Fruit fly (Drosophila melanogaster): ENCODE results near the gene zfh1.

zfh1 gene

dm6 chr3R:30817246-30817645 lies 51.5 kb downstream of the zfh1 start (continued):
- TF ChIP-seq cg (GFP tag; optimal IDR thresholded peaks at IDR 0.05) (no peak), CG9727 (GFP tag; optimal IDR thresholded peaks at IDR 0.05) (peak; percentile 87), gsb-n (tag; optimal IDR thresholded peaks at IDR 0.05) (peak; percentile 92), CG32767 (GFP tag; IDR thresholded peaks at IDR 0.05) (peak; percentile 62), CG10147 (GFP tag; optimal IDR thresholded peaks at IDR 0.05) (peak; percentile 59), yki (optimal IDR thresholded peaks at IDR 0.05) (no peak), schlank (tag; optimal IDR thresholded peaks at IDR 0.05) (peak; percentile 24), wek (GFP tag; optimal IDR thresholded peaks at IDR 0.05) (peak; percentile 42), CG9437 (GFP tag; optimal IDR thresholded peaks at IDR 0.05) (peak; percentile 77), Hand (GFP tag; optimal IDR thresholded peaks at IDR 0.05) (peak; percentile 74), CG2889 (GFP tag; IDR thresholded peaks at IDR 0.05) (peak; percentile 52; the same call in 1 of the 3 replicates), pros (GFP tag; optimal IDR thresholded peaks at IDR 0.05) (peak; percentile 35), Poxn (GFP tag; IDR thresholded peaks at IDR 0.05) (no peak), Gug (GFP tag; IDR thresholded peaks at IDR 0.05) (peak; percentile 49; the same call in 2 of the 4 replicates), Mrtf (GFP tag; IDR thresholded peaks at IDR 0.05) (peak; percentile 58; the same call in 1 of the 3 replicates), CG2712 (tag; optimal IDR thresholded peaks at IDR 0.05) (peak; percentile 91), CG10565 (GFP tag; optimal IDR thresholded peaks at IDR 0.05) (no peak), peb (GFP tag; IDR thresholded peaks at IDR 0.05) (peak; percentile 63; the same call in 1 of the 2 replicates), CG10274 (GFP tag; optimal IDR thresholded peaks at IDR 0.05) (peak; percentile 40), z (GFP tag; IDR thresholded peaks at IDR 0.05) (peak; percentile 59; the same call in 1 of the 3 replicates), CG2199 (GFP tag; IDR thresholded peaks at IDR 0.05) (0 out of 3 replicates have a peak, but pooled peaks have one; percentile 62), Hey (tag; optimal IDR thresholded peaks at IDR 0.05) (no peak), fu2 (GFP tag; optimal IDR thresholded peaks at IDR 0.05) (peak; percentile 60), CG6689 (GFP tag; IDR thresholded peaks at IDR 0.05) (peak; percentile 69), Jarid2 (GFP tag; optimal IDR thresholded peaks at IDR 0.05) (peak; percentile 57), Aef1 (GFP tag; IDR thresholded peaks at IDR 0.05) (peak; percentile 68), Meics (GFP tag; optimal IDR thresholded peaks at IDR 0.05) (peak; percentile 82), sna (GFP tag; IDR thresholded peaks at IDR 0.05; ENCODE audit: partially characterized antibody) (no peak), Chrac-16 (GFP tag; optimal IDR thresholded peaks at IDR 0.05) (peak; percentile 86), Side (GFP tag; optimal IDR thresholded peaks at IDR 0.05) (peak; percentile 67), knrl (GFP tag; IDR thresholded peaks at IDR 0.05; ENCODE audit: partially characterized antibody) (no peak), CG6813 (GFP tag; optimal IDR thresholded peaks at IDR 0.05) (peak; percentile 85), Hmx (GFP tag; optimal IDR thresholded peaks at IDR 0.05) (peak; percentile 59), pnt (GFP tag; optimal IDR thresholded peaks at IDR 0.05) (peak; percentile 77), crol (GFP tag; IDR thresholded peaks at IDR 0.05) (peak; percentile 83), NFAT (GFP tag; IDR thresholded peaks at IDR 0.05) (no peak), inv (GFP tag; IDR thresholded peaks at IDR 0.05; ENCODE audit: partially characterized antibody) (no peak), CG3281 (GFP tag; optimal IDR thresholded peaks at IDR 0.05) (peak; percentile 60), eyg (GFP tag; optimal IDR thresholded peaks at IDR 0.05) (peak; percentile 45), CG15479 (GFP tag; optimal IDR thresholded peaks at IDR 0.05) (no peak), CG11504 (tag; optimal IDR thresholded peaks at IDR 0.05) (peak; percentile 90), cato (GFP tag; optimal IDR thresholded peaks at IDR 0.05; ENCODE audit: borderline replicate concordance) (peak; percentile 45), TFAM (GFP tag; optimal IDR thresholded peaks at IDR 0.05) (peak; percentile 2), Oaz (GFP tag; IDR thresholded peaks at IDR 0.05) (peak; percentile 47; the same call in 1 of the 2 replicates), PHDP (tag; optimal IDR thresholded peaks at IDR 0.05) (peak; percentile 91), sob (GFP tag; IDR thresholded peaks at IDR 0.05) (peak; percentile 68), H15 (GFP tag; IDR thresholded peaks at IDR 0.05) (peak; percentile 74; the same call in 2 of the 3 replicates), gce (GFP tag; IDR thresholded peaks at IDR 0.05) (peak; percentile 48; the same call in 1 of the 3 replicates), Rx (GFP tag; IDR thresholded peaks at IDR 0.05) (peak; percentile 60), HmgD (GFP tag; optimal IDR thresholded peaks at IDR 0.05) (peak; percentile 33), hb (GFP tag; IDR thresholded peaks at IDR 0.05; ENCODE audit: partially characterized antibody) (no peak)
